Worm (Caenorhabditis elegans): ENCODE data around the gene F21D12.2.

Gene F21D12.2

DNA sequence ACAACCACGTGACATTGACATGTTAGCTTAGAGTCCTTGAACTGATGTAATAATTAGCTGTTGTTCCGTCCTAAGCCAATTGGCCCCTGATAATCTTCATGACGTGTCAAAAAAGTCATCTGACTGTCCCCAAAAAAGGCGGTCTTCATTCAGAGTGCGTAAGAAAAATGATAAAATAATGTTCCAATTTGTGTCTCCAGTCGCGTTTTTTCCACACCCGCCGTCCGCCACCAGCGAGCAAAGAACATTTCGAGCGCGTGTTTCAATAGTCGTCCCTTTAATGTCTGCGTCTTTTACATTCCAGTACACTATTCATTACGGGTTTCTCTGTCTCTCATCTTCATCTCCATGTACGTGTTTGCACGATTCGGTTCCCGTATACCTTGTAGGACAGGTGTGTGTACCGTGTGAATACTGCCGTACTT is 19.9 kb downstream of the F21D12.2 start:
- TF ChIP-seq mep-1 (tag; optimal IDR thresholded peaks at IDR 0.05) (peak; percentile 50), mab-5 (tag; optimal IDR thresholded peaks at IDR 0.05) (no peak), tbx-8 (GFP tag; optimal IDR thresholded peaks at IDR 0.05) (no peak), unc-120 (tag; optimal IDR thresholded peaks at IDR 0.05; ENCODE audit: poor library complexity, severe bottlenecking) (no peak), ztf-11 (tag; optimal IDR thresholded peaks at IDR 0.05) (no peak), pha-4 (tag; optimal IDR thresholded peaks at IDR 0.05) (peak; percentile 27), ceh-83 (GFP tag; optimal IDR thresholded peaks at IDR 0.05) (no peak), unc-62 (GFP tag; optimal IDR thresholded peaks at IDR 0.05) (no peak), lin-32 (GFP tag; optimal IDR thresholded peaks at IDR 0.05) (no peak), lin-13 (tag; optimal IDR thresholded peaks at IDR 0.05) (no peak), ces-1 (GFP tag; optimal IDR thresholded peaks at IDR 0.05) (no peak)

DNA sequence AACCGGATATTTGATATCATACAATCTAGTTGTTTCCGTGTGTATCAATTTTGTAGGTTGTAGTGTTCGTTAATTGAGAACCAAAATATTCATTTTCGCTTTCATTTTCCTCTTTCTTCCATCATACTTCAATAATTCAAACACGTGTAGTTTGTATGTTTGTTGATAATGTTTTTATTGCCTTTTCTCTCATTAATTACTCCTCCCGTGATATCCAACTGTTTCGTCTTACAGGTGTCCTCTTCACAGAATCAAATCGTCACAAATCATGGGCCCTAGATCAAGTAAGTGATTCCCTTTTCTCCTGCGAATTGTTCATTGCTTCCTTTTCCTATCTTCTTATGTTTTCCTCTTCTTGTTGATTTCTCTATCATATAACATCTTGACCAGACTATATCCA is 21.4 kb downstream of the F21D12.2 start, which contains the start of gene nhr-21:
Gene nhr-21, plus strand, starts transcription at position 235 of the 400 bp plus-strand sequence.
- TF ChIP-seq nhr-76 (tag; optimal IDR thresholded peaks at IDR 0.05) (no peak), unc-62 (GFP tag; optimal IDR thresholded peaks at IDR 0.05) (peak; percentile 47)

DNA sequence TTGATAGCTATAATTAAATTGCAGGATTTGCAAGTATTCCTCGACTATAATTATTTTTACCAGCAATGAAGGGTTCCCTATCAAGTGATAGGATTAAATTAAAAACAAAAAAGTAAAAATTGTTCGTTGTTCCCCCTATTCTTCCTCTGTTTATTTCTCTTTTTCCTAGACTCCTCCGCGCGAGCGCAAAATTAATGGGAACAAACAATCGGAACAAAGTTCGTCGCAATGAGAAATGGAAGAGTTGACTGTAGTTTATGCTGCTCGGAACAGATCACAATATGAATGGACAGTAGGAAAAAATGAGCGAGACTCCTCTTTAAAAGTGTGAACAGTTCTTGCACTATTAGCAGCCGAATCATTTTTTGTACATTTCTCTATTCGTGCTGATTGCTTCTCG is 23.1 kb downstream of the F21D12.2 start:
- TF ChIP-seq unc-62 (GFP tag; optimal IDR thresholded peaks at IDR 0.05) (no peak), elt-3 (tag; optimal IDR thresholded peaks at IDR 0.05) (no peak), ceh-83 (GFP tag; optimal IDR thresholded peaks at IDR 0.05) (no peak), ham-2 (GFP tag; optimal IDR thresholded peaks at IDR 0.05) (no peak), zip-8 (tag; optimal IDR thresholded peaks at IDR 0.05) (no peak), nhr-76 (tag; optimal IDR thresholded peaks at IDR 0.05) (no peak), M03D4.4 (tag; optimal IDR thresholded peaks at IDR 0.05) (no peak), nhr-237 (tag; optimal IDR thresholded peaks at IDR 0.05) (no peak), lin-13 (tag; optimal IDR thresholded peaks at IDR 0.05) (no peak), flh-1 (GFP tag; optimal IDR thresholded peaks at IDR 0.05) (no peak), ceh-39 (tag; optimal IDR thresholded peaks at IDR 0.05) (no peak), ztf-11 (tag; optimal IDR thresholded peaks at IDR 0.05) (no peak), unc-120 (tag; optimal IDR thresholded peaks at IDR 0.05; ENCODE audit: poor library complexity, severe bottlenecking) (no peak), ceh-43 (GFP tag; optimal IDR thresholded peaks at IDR 0.05) (no peak), mep-1 (tag; optimal IDR thresholded peaks at IDR 0.05) (no peak), pha-4 (tag; optimal IDR thresholded peaks at IDR 0.05) (no peak)

DNA sequence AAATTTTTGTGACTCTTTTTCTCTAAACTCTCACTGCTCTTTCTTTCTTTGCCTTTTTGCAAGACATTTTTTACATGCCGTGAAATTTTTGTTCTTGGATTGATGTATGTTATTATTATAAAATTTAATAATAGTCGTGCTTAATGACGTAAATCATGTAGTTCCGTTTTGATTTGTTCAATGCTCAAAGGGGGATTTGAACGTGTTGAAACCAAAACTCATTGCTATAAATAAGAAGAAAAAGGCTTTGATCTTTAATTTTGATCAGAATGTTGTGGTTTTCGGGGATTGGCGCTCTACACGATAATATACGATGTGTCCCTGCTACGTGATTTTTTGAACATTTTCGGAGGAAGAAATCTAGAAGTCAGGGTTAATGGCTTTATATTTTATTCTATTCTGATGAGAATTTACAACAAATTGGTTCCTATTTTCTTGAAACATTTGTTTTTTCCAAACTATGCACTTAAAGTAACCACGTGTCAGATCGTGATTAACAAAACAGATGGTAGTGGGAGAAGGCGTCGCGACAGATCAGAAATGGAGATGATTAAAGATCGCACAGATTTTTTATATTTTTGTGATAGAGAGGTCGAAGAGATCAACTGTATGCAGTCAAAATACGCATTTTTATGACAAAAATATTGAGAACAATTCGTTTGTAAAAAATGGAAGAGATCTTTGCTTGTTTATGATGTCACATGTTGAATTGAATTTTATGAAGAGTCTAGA is 24.2 kb downstream of the F21D12.2 start:
- TF ChIP-seq lin-13 (tag; optimal IDR thresholded peaks at IDR 0.05) (no peak), M03D4.4 (tag; optimal IDR thresholded peaks at IDR 0.05) (no peak), nhr-2 (tag; optimal IDR thresholded peaks at IDR 0.05) (no peak), unc-120 (tag; optimal IDR thresholded peaks at IDR 0.05; ENCODE audit: poor library complexity, severe bottlenecking) (no peak), drap-1 (GFP tag; optimal IDR thresholded peaks at IDR 0.05) (no peak), mab-5 (tag; optimal IDR thresholded peaks at IDR 0.05) (no peak)

DNA sequence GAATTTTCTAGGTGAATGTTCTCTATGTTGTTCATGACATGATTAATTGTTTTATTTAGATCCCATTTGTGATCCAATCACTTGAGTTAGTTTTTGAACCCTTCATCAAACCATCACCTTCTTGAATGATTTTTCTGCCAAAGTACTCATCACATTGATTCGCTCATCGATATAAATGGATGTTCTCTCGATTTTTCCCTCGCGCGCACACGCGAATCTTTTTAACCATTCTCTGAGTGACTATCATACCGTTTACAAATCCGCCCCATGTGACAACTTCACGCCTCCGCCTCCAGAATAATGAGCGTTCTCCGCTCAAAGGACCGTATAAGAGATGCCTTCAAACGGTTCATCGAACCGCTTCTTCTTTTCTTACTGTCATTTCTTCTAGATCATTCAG is 25.3 kb downstream of the F21D12.2 start:
- TF ChIP-seq lin-32 (GFP tag; optimal IDR thresholded peaks at IDR 0.05) (no peak), elt-1 (tag; optimal IDR thresholded peaks at IDR 0.05; ENCODE audit: borderline replicate concordance, insufficient read depth) (no peak), nhr-237 (tag; optimal IDR thresholded peaks at IDR 0.05) (no peak), mab-5 (tag; optimal IDR thresholded peaks at IDR 0.05) (no peak), blmp-1 (tag; optimal IDR thresholded peaks at IDR 0.05) (no peak), mls-2 (tag; optimal IDR thresholded peaks at IDR 0.05) (no peak), M03D4.4 (tag; optimal IDR thresholded peaks at IDR 0.05) (no peak), nhr-12 (tag; optimal IDR thresholded peaks at IDR 0.05) (no peak), nhr-76 (tag; optimal IDR thresholded peaks at IDR 0.05) (no peak), cnd-1 (tag; optimal IDR thresholded peaks at IDR 0.05) (no peak), elt-3 (tag; optimal IDR thresholded peaks at IDR 0.05) (no peak), ces-1 (GFP tag; optimal IDR thresholded peaks at IDR 0.05) (no peak), bed-3 (GFP tag; optimal IDR thresholded peaks at IDR 0.05) (no peak)

DNA sequence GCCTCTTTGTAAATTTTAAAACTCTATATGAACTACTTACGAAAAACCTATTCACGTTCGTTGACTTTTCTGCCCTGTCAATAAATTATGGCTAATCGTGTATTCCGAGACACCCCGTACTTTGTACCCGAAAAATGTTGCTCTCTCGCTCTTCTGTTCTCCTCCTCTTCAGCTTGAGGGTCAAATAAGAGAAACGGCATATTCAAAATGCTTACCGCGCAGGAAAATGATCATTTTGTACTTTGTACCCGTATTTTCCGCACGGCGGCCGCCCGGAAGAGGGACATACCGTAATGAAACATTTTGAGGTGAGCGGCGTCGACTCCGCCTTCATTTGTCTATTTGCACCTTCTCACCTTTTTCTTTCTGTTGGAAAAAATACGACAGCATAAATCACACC is 26.1 kb downstream of the F21D12.2 start:
- no peak for TF ChIP-seq ceh-43 (GFP tag; optimal IDR thresholded peaks at IDR 0.05)
- TF ChIP-seq pha-4 (tag; optimal IDR thresholded peaks at IDR 0.05): peak; percentile 70
- peak; percentile 56 for TF ChIP-seq ham-2 (GFP tag; optimal IDR thresholded peaks at IDR 0.05)
- no peak for TF ChIP-seq lin-13 (tag; optimal IDR thresholded peaks at IDR 0.05)
- TF ChIP-seq nhr-2 (tag; optimal IDR thresholded peaks at IDR 0.05): no peak
- TF ChIP-seq nhr-76 (tag; optimal IDR thresholded peaks at IDR 0.05): no peak
- TF ChIP-seq zip-8 (tag; optimal IDR thresholded peaks at IDR 0.05): no peak
- TF ChIP-seq snpc-4 (tag; optimal IDR thresholded peaks at IDR 0.05): no peak
- TF ChIP-seq unc-62 (GFP tag; optimal IDR thresholded peaks at IDR 0.05): no peak
- TF ChIP-seq mab-5 (tag; optimal IDR thresholded peaks at IDR 0.05): no peak
- no peak for TF ChIP-seq hlh-1 (tag; optimal IDR thresholded peaks at IDR 0.05)
- no peak for TF ChIP-seq mep-1 (tag; optimal IDR thresholded peaks at IDR 0.05)
- TF ChIP-seq ceh-83 (GFP tag; optimal IDR thresholded peaks at IDR 0.05): no peak
- no peak for TF ChIP-seq nhr-12 (tag; optimal IDR thresholded peaks at IDR 0.05)
- no peak for TF ChIP-seq nhr-28 (tag; optimal IDR thresholded peaks at IDR 0.05)
